Worm (Caenorhabditis elegans) whole organism, L2 larva: ENCODE measurements around the gene F08D12.7.

Experiments
- elt-1 ChIP-seq: fragments of 150-350 bp; optimal IDR thresholded peaks from 2 replicates; lab custom pipeline; 2014; ENCODE audit warnings: missing biosample characterization, missing genetic modification characterization
- elt-3 ChIP-seq: sonication (generic microtip); optimal IDR thresholded peaks from 2 replicates; lab custom pipeline; 2017; ENCODE audit warnings: missing biosample characterization, missing genetic modification characterization
- lin-13 ChIP-seq: fragments of 150-350 bp; optimal IDR thresholded peaks from 2 replicates; lab custom pipeline; 2014; ENCODE audit warnings: missing biosample characterization, missing genetic modification reagents, missing genetic modification characterization
- lsy-2 ChIP-seq, 2 experiments: fragments of 150-350 bp in 1 of 2; sonication (generic microtip) in 1 of 2; optimal IDR thresholded peaks; 2 replicates each; lab custom pipeline; 2014 to 2017; ENCODE audit warnings: missing biosample characterization in 2 of 2, missing genetic modification characterization in 2 of 2
- nhr-11 ChIP-seq: fragments of 150-350 bp; optimal IDR thresholded peaks from 2 replicates; lab custom pipeline; 2014; ENCODE audit warnings: missing biosample characterization, missing genetic modification characterization
- skn-1 ChIP-seq: sonication (generic microtip); optimal IDR thresholded peaks from 2 replicates; lab custom pipeline; 2017; ENCODE audit warnings: missing biosample characterization, missing genetic modification characterization
- sma-3 ChIP-seq: sonication (generic microtip); optimal IDR thresholded peaks from 2 replicates; lab custom pipeline; 2016; ENCODE audit warnings: missing genetic modification reagents, missing genetic modification characterization, missing compliant biosample characterization
- zag-1 ChIP-seq: fragments of 150-350 bp; optimal IDR thresholded peaks from 2 replicates; lab custom pipeline; 2014; ENCODE audit warnings: missing biosample characterization, missing genetic modification characterization

DNA sequence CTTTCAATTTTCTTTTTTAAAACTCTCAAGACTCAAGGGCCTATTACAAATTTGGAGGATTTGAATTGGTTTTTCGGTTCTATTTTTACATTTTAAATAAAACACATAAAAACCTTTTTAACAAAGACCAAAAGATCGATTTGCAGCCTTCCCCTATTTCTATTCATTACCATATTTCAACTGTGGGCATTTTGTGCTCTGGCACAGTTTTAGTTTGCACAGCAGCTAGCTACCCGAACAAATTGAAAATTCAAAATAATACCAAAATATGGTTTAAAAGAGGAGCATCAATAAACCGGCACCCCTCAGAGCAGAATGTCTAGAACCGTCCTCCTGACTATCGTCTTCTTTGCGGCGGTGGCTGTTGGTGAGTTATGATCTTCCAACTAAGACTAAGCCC lies 12.4 kb upstream of the F08D12.7 start, which contains the start of gene F08D12.2:
- TF ChIP-seq elt-3, result no peak
- TF ChIP-seq lin-13 (GFP tag; lab: Kevin White, UChicago), result no peak
- no peak for TF ChIP-seq skn-1
- no peak for TF ChIP-seq nhr-11 (tag; lab: Kevin White, UChicago)
- no peak for TF ChIP-seq lsy-2 (tag; optimal IDR thresholded peaks at IDR 0.05; lab: Kevin White, UChicago)
- TF ChIP-seq sma-3 (GFP tag; lab: Kevin White, UChicago), result no peak
- no peak for TF ChIP-seq elt-1 (tag; lab: Kevin White, UChicago)
- no peak for TF ChIP-seq zag-1
